Worm (Caenorhabditis elegans): ENCODE measurements around the gene Y45F10D.16.

Y45F10D.16 gene

DNA sequence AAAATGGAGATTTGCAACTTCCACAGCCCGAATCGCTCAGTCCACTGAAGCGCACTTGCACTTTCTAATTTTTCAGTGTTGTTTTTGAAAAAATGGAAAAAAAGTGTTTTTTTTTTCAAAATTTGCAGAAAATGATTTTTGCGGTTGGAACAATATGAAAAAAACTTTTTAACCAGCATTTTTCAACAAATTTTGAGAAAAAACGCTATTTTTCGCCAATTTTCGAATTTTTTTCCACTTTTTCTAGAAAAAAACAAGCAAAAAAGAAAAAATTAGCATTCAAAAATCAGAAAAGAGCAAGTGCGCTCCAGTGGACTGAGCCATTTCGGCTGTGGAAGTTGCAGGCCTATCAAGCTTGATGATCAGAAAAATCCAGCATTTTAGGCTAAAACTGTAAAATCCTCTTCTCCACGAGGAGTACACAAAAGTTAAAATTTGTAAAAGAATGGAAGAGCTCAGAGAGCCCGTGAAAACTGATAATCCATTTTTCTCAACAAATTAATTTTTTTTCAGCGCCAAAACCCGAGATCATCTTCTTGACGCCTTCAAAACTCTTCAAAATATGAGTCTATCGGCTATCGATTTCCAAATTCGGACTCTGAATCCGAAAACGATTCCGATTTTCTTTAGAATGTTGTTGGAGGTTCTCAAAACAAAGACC lies 19.2 kb downstream of the Y45F10D.16 start:
- TF ChIP-seq zag-1 (tag; optimal IDR thresholded peaks at IDR 0.05) = no peak
- TF ChIP-seq aly-2 (tag; optimal IDR thresholded peaks at IDR 0.05) = peak; percentile 83
- no peak for TF ChIP-seq nfya-1 (tag; optimal IDR thresholded peaks at IDR 0.05; ENCODE audit: insufficient read depth)
- TF ChIP-seq nhr-67 (tag; optimal IDR thresholded peaks at IDR 0.05) = no peak
- TF ChIP-seq egl-5 (tag; optimal IDR thresholded peaks at IDR 0.05) = no peak
- TF ChIP-seq elt-2 (tag; optimal IDR thresholded peaks at IDR 0.05) = no peak

DNA sequence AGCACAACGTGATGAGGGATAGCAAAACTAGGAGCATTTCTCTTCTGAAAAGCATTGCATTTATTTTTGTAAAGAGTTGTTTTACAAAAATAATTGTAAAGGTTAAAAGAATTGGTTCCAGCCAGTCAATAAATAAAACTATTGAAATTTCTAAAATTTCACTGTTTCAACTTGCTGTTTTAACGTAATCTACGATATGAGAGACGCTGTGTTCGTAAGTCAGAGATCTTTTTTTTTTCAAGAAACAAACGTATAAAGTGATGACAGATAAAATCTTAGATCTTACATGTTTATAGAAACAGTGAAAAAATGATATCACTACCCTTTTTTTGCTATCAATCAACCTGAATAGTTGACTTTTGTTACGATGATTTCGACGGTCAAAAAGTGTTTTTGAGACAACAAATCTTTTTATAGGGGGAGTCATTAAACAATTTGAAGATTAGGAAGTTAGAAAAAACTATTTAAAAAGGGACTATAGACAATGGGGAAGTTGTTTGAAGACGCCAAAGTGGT lies 21.7 kb downstream of the Y45F10D.16 start, which contains the start of gene Y45F10D.6:
TSS of gene Y45F10D.6 (minus strand) at position 51 of the 516 bp plus-strand sequence.
- no peak for TF ChIP-seq eor-1 (tag; optimal IDR thresholded peaks at IDR 0.05)
- no peak for TF ChIP-seq ceh-82 (tag; optimal IDR thresholded peaks at IDR 0.05)
- no peak for TF ChIP-seq mdl-1 (tag; optimal IDR thresholded peaks at IDR 0.05)

DNA sequence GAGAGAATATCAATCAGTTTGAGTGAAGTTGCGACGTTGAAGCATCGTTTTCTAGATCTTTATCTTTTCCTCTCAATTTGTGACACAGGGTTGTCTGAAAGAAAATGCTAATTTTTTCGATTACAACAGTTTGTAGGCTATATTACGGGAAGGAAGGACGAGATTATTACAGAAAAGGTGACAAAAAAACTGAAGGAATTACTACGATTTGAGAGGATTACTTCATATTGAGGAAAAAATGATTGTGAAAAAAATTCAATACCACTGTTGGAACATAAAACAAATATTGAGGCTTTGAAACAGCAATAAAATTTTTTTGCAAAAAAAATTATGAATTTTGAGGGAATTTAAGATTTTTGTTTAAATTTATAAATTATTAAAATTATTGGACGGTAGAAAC lies 31.5 kb downstream of the Y45F10D.16 start, which contains the start of gene Y45F10D.14:
TSS of gene Y45F10D.14 (minus strand) at position 101 of the 400 bp plus-strand sequence.
- TF ChIP-seq lin-15B (tag; optimal IDR thresholded peaks at IDR 0.05) (no peak), nhr-25 (tag; optimal IDR thresholded peaks at IDR 0.05) (peak; percentile 10), tbx-2 (tag; optimal IDR thresholded peaks at IDR 0.05) (no peak)

DNA sequence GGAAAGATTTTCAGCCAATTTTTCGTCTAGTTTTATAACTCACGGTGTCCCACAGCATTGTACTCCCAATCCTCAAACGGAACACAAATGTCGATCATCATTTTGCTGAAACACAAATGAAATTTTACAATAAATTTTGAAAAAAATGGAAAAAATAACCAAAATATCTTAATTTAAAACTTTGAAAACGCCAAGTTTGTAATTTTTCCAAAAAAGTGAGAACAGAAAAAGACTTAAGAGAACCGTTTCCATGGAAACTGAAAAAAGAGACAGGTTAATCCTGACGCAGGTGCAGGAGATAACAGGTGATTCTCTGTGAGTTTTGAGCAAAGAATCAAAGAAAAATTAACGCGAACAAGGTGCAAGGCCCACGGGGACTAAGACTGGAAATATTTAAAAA lies 44.6 kb downstream of the Y45F10D.16 start, which contains the start of gene Y45F10D.15:
TSS of gene Y45F10D.15 (minus strand) at position 101 of the 400 bp plus-strand sequence.
- no peak for TF ChIP-seq hmg-11 (tag; optimal IDR thresholded peaks at IDR 0.05)
- TF ChIP-seq mml-1 (tag; optimal IDR thresholded peaks at IDR 0.05) = no peak
- no peak for TF ChIP-seq ztf-4 (tag; optimal IDR thresholded peaks at IDR 0.05)
- no peak for TF ChIP-seq ama-1 (optimal IDR thresholded peaks at IDR 0.05)
- no peak for TF ChIP-seq nhr-77 (tag; optimal IDR thresholded peaks at IDR 0.05)
- TF ChIP-seq lsy-12 (tag; optimal IDR thresholded peaks at IDR 0.05) = no peak
- TF ChIP-seq R02D3.7 (tag; optimal IDR thresholded peaks at IDR 0.05) = no peak
- TF ChIP-seq unc-62 (GFP tag; optimal IDR thresholded peaks at IDR 0.05) = no peak

DNA sequence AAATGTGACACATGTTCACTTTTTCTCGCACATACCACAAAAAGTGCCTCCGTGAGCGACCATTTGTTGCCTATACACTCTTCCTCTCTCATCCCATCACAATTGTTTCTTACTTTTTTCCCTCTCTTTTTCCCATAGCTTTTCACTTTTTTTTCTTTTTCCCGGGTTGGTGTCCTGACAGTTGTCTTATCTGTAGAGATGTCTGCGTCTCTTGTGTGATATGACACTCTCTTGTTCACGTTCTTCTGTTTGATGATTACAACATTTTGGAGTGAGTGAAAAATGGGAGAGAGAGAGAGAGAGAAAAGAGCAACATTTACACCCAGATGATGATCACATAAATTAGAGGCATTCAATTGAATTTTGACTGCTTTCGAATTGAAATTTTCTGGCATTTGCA lies 50.1 kb downstream of the Y45F10D.16 start:
- TF ChIP-seq nfya-1 (tag; optimal IDR thresholded peaks at IDR 0.05; ENCODE audit: insufficient read depth) (peak; percentile 68), daf-12 (tag; optimal IDR thresholded peaks at IDR 0.05) (no peak), ztf-4 (tag; optimal IDR thresholded peaks at IDR 0.05) (no peak), fos-1 (tag; optimal IDR thresholded peaks at IDR 0.05) (no peak), sea-2 (GFP tag; optimal IDR thresholded peaks at IDR 0.05) (no peak), fkh-10 (GFP tag; optimal IDR thresholded peaks at IDR 0.05) (no peak), ceh-82 (tag; optimal IDR thresholded peaks at IDR 0.05) (no peak), tbx-2 (tag; optimal IDR thresholded peaks at IDR 0.05) (no peak), nhr-23 (tag; optimal IDR thresholded peaks at IDR 0.05) (no peak), snpc-4 (tag; optimal IDR thresholded peaks at IDR 0.05) (peak; percentile 6), mdl-1 (tag; optimal IDR thresholded peaks at IDR 0.05) (no peak), hmg-11 (tag; optimal IDR thresholded peaks at IDR 0.05) (peak; percentile 5), nhr-11 (tag; optimal IDR thresholded peaks at IDR 0.05) (no peak), nhr-43 (tag; optimal IDR thresholded peaks at IDR 0.05; ENCODE audit: poor library complexity, severe bottlenecking) (no peak), zag-1 (tag; optimal IDR thresholded peaks at IDR 0.05) (no peak), egl-5 (tag; optimal IDR thresholded peaks at IDR 0.05) (peak; percentile 13), R02D3.7 (tag; optimal IDR thresholded peaks at IDR 0.05) (no peak), nhr-28 (tag; optimal IDR thresholded peaks at IDR 0.05) (no peak), pqm-1 (tag; optimal IDR thresholded peaks at IDR 0.05) (peak; percentile 68), ZK546.5 (tag; optimal IDR thresholded peaks at IDR 0.05) (no peak), ama-1 (optimal IDR thresholded peaks at IDR 0.05) (no peak), nhr-67 (tag; optimal IDR thresholded peaks at IDR 0.05) (no peak), pha-4 (tag; optimal IDR thresholded peaks at IDR 0.05) (peak; percentile 68), egl-27 (tag; optimal IDR thresholded peaks at IDR 0.05) (no peak), nhr-25 (tag; optimal IDR thresholded peaks at IDR 0.05) (no peak), ceh-16 (tag; optimal IDR thresholded peaks at IDR 0.05) (no peak), eor-1 (tag; optimal IDR thresholded peaks at IDR 0.05) (no peak), ceh-9 (tag; optimal IDR thresholded peaks at IDR 0.05) (no peak), fkh-2 (tag; optimal IDR thresholded peaks at IDR 0.05) (no peak), elt-1 (tag; optimal IDR thresholded peaks at IDR 0.05) (no peak), jun-1 (tag; optimal IDR thresholded peaks at IDR 0.05) (no peak), aly-2 (tag; optimal IDR thresholded peaks at IDR 0.05) (no peak), nhr-76 (tag; optimal IDR thresholded peaks at IDR 0.05) (no peak), lsy-12 (tag; optimal IDR thresholded peaks at IDR 0.05) (no peak), lin-15B (tag; optimal IDR thresholded peaks at IDR 0.05) (peak; percentile 16), skn-1 (tag; optimal IDR thresholded peaks at IDR 0.05) (peak; percentile 21), unc-62 (GFP tag; optimal IDR thresholded peaks at IDR 0.05) (no peak), ztf-11 (tag; optimal IDR thresholded peaks at IDR 0.05) (no peak), mml-1 (tag; optimal IDR thresholded peaks at IDR 0.05) (no peak), unc-39 (tag; optimal IDR thresholded peaks at IDR 0.05) (no peak)

Measured in whole organism, L3 larva.